Worm (Caenorhabditis elegans): Measurements from ENCODE around the gene C25F9.8.

ce11 chrV:19358039-19358438 lies 36.8 kb upstream of the C25F9.8 start:
- TF ChIP-seq nhr-237 (tag; optimal IDR thresholded peaks at IDR 0.05) (no peak), elt-3 (tag; optimal IDR thresholded peaks at IDR 0.05) (no peak), nhr-76 (tag; optimal IDR thresholded peaks at IDR 0.05) (no peak), ztf-11 (tag; optimal IDR thresholded peaks at IDR 0.05) (no peak), bed-3 (GFP tag; optimal IDR thresholded peaks at IDR 0.05) (no peak)

Data from whole organism, mixed stage, embryonic.